Fruit fly (Drosophila melanogaster) whole organism, embryonic: Measurements from ENCODE around the gene CG14647.

ENCODE experiments used
- BtbVII ChIP-seq: fragments of 200-800 bp; sonication (Bioruptor generic); optimal IDR thresholded peaks from 3 replicates; lab custom pipeline; 2017; ENCODE audit warnings: missing biosample characterization, mild to moderate bottlenecking, missing genetic modification characterization
- CG11085 ChIP-seq: fragments of 200-800 bp; sonication (Bioruptor generic); IDR thresholded peaks from 2 replicates; pipeline ENCODE4 v1.3.6; 2022; ENCODE audit warnings: missing biosample characterization, missing genetic modification characterization
- CG1233 ChIP-seq: fragments of 200-800 bp; sonication (Bioruptor generic); optimal IDR thresholded peaks from 4 replicates; lab custom pipeline; 2018; ENCODE audit warnings: missing biosample characterization, mild to moderate bottlenecking, missing genetic modification characterization
- CG14050 ChIP-seq: fragments of 200-800 bp; sonication (Bioruptor generic); IDR thresholded peaks from 3 replicates; pipeline ENCODE4 v1.3.6; 2022; ENCODE audit warnings: missing biosample characterization, missing genetic modification characterization
- CG14860 ChIP-seq: fragments of 200-800 bp; sonication (Bioruptor generic); IDR thresholded peaks from 3 replicates; pipeline ENCODE4 v1.3.6; 2022; ENCODE audit warnings: missing biosample characterization, missing genetic modification characterization; ENCODE audit not compliant: partially characterized antibody
- CG18764 ChIP-seq: fragments of 200-800 bp; sonication (Bioruptor generic); optimal IDR thresholded peaks from 3 replicates; lab custom pipeline; 2016; ENCODE audit warnings: missing biosample characterization, missing genetic modification characterization
- CG31365 ChIP-seq: fragments of 200-800 bp; sonication (Bioruptor generic); optimal IDR thresholded peaks from 2 replicates; lab custom pipeline; 2018; ENCODE audit warnings: missing biosample characterization, mild to moderate bottlenecking, missing genetic modification characterization
- CG31441 ChIP-seq: fragments of 200-800 bp; sonication (Bioruptor generic); IDR thresholded peaks from 2 replicates; pipeline ENCODE4 v1.3.6; 2022; ENCODE audit warnings: missing biosample characterization, missing genetic modification characterization
- CG32767 ChIP-seq: fragments of 200-800 bp; sonication (Bioruptor generic); IDR thresholded peaks from 2 replicates; pipeline ENCODE4 v1.3.6; 2022; ENCODE audit warnings: missing biosample characterization, missing genetic modification characterization
- CG34376 ChIP-seq: fragments of 200-800 bp; sonication (Bioruptor generic); optimal IDR thresholded peaks from 2 replicates; lab custom pipeline; 2018; ENCODE audit warnings: missing biosample characterization, mild to moderate bottlenecking, missing genetic modification characterization
- CG34422 ChIP-seq: fragments of 200-800 bp; sonication (Bioruptor generic); IDR thresholded peaks from 3 replicates; pipeline ENCODE4 v1.3.6; 2022; ENCODE audit warnings: missing biosample characterization, missing genetic modification characterization
- CG3847 ChIP-seq: fragments of 200-800 bp; sonication (Bioruptor generic); IDR thresholded peaks from 2 replicates; pipeline ENCODE4 v1.3.6; 2022; ENCODE audit warnings: missing biosample characterization, missing genetic modification characterization
- CG4282 ChIP-seq: fragments of 200-800 bp; sonication (Bioruptor generic); optimal IDR thresholded peaks from 2 replicates; lab custom pipeline; 2016; ENCODE audit warnings: missing biosample characterization, missing genetic modification characterization
- CG4404 ChIP-seq: fragments of 200-800 bp; sonication (Bioruptor generic); IDR thresholded peaks from 2 replicates; pipeline ENCODE4 v1.3.6; 2022; ENCODE audit warnings: missing biosample characterization, missing genetic modification characterization
- CG8359 ChIP-seq: fragments of 200-800 bp; sonication (Bioruptor generic); optimal IDR thresholded peaks from 2 replicates; lab custom pipeline; 2017; ENCODE audit warnings: missing biosample characterization, mild to moderate bottlenecking, missing genetic modification characterization, borderline replicate concordance
- CG9215 ChIP-seq: fragments of 200-800 bp; sonication (Bioruptor generic); IDR thresholded peaks from 2 replicates; pipeline ENCODE4 v1.3.6; 2022; ENCODE audit warnings: missing biosample characterization, missing genetic modification characterization
- CG9817 ChIP-seq: fragments of 200-800 bp; sonication (Bioruptor generic); optimal IDR thresholded peaks from 2 replicates; lab custom pipeline; 2018; ENCODE audit warnings: missing biosample characterization, mild to moderate bottlenecking, missing genetic modification characterization, moderate library complexity
- Dll ChIP-seq: fragments of 200-800 bp; sonication (Bioruptor generic); IDR thresholded peaks from 4 replicates; pipeline ENCODE4 v1.3.6; 2022; ENCODE audit warnings: missing biosample characterization, missing genetic modification characterization; ENCODE audit not compliant: partially characterized antibody
- Eip74EF ChIP-seq, 2 experiments: fragments of 200-800 bp in 1 of 2; fragments of >200 bp in 1 of 2; sonication (Bioruptor generic) in 1 of 2; optimal IDR thresholded peaks; 2 replicates each; lab custom pipeline; 2017 to 2019; ENCODE audit warnings: missing biosample characterization in 2 of 2, missing genetic modification characterization in 2 of 2, mild to moderate bottlenecking in 1 of 2, moderate library complexity in 1 of 2
- Elba2 ChIP-seq: fragments of 200-800 bp; sonication (Bioruptor generic); optimal IDR thresholded peaks from 3 replicates; lab custom pipeline; 2016; ENCODE audit warnings: missing biosample characterization, missing genetic modification characterization
- HLHmδ ChIP-seq: fragments of 200-800 bp; sonication (Bioruptor generic); optimal IDR thresholded peaks from 2 replicates; lab custom pipeline; 2018; ENCODE audit warnings: missing biosample characterization, mild to moderate bottlenecking, missing genetic modification characterization, moderate library complexity
- HmgZ ChIP-seq: fragments of 200-800 bp; sonication (Bioruptor generic); optimal IDR thresholded peaks from 2 replicates; lab custom pipeline; 2018; ENCODE audit warnings: missing biosample characterization, mild to moderate bottlenecking, missing genetic modification characterization
- Jarid2 ChIP-seq: fragments of 200-800 bp; sonication (Bioruptor generic); optimal IDR thresholded peaks from 3 replicates; lab custom pipeline; 2017; ENCODE audit warnings: mild to moderate bottlenecking, missing biosample characterization, missing genetic modification reagents, missing genetic modification characterization
- Poxn ChIP-seq: fragments of 200-800 bp; sonication (Bioruptor generic); IDR thresholded peaks from 2 replicates; pipeline ENCODE4 v1.3.6; 2022; ENCODE audit warnings: missing biosample characterization, missing genetic modification characterization
- Sry-β ChIP-seq: fragments of 200-800 bp; sonication (Bioruptor generic); optimal IDR thresholded peaks from 2 replicates; lab custom pipeline; 2018; ENCODE audit warnings: missing biosample characterization, mild to moderate bottlenecking, missing genetic modification characterization, moderate library complexity
- Stat92E ChIP-seq, 3 experiments: fragments of >200 bp in 2 of 3; fragments of 200-800 bp in 1 of 3; sonication (Bioruptor generic) in 1 of 3; optimal IDR thresholded peaks; 2 replicates each; lab custom pipeline; 2017 to 2019; ENCODE audit warnings: missing biosample characterization in 3 of 3, missing genetic modification characterization in 3 of 3, mild to moderate bottlenecking in 1 of 3, moderate library complexity in 1 of 3
- TFAM ChIP-seq: fragments of 200-800 bp; sonication (Bioruptor generic); optimal IDR thresholded peaks from 2 replicates; lab custom pipeline; 2017; ENCODE audit warnings: missing biosample characterization, missing genetic modification characterization, inconsistent platforms
- abd-A ChIP-seq: fragments of 200-800 bp; sonication (Bioruptor generic); optimal IDR thresholded peaks from 3 replicates; lab custom pipeline; 2019; ENCODE audit warnings: missing biosample characterization, mild to moderate bottlenecking, missing genetic modification characterization, moderate library complexity
- az2 ChIP-seq: fragments of 200-800 bp; sonication (Bioruptor generic); optimal IDR thresholded peaks from 3 replicates; lab custom pipeline; 2016; ENCODE audit warnings: missing biosample characterization, missing genetic modification characterization
- bab2 ChIP-seq: fragments of 200-800 bp; sonication (Bioruptor generic); optimal IDR thresholded peaks from 2 replicates; lab custom pipeline; 2016; ENCODE audit warnings: missing biosample characterization, missing genetic modification characterization
- bbx ChIP-seq: fragments of 200-800 bp; sonication (Bioruptor generic); IDR thresholded peaks from 2 replicates; pipeline ENCODE4 v1.3.6; 2022; ENCODE audit warnings: missing biosample characterization, missing genetic modification characterization; ENCODE audit not compliant: partially characterized antibody
- caup ChIP-seq: fragments of 200-800 bp; sonication (Bioruptor generic); optimal IDR thresholded peaks from 3 replicates; lab custom pipeline; 2017; ENCODE audit warnings: missing biosample characterization, mild to moderate bottlenecking, missing genetic modification characterization, moderate library complexity; ENCODE audit not compliant: severe bottlenecking
- chn ChIP-seq: fragments of 200-800 bp; sonication (Bioruptor generic); optimal IDR thresholded peaks from 2 replicates; lab custom pipeline; 2016; ENCODE audit warnings: missing biosample characterization, missing genetic modification characterization
- dm ChIP-seq: fragments of 200-800 bp; sonication (Bioruptor generic); optimal IDR thresholded peaks from 3 replicates; lab custom pipeline; 2016; ENCODE audit warnings: missing biosample characterization, missing genetic modification characterization
- fru ChIP-seq: fragments of >200 bp; optimal IDR thresholded peaks from 2 replicates; lab custom pipeline; 2017
- gsb ChIP-seq: fragments of 200-800 bp; sonication (Bioruptor generic); IDR thresholded peaks from 2 replicates; pipeline ENCODE4 v1.3.6; 2022; ENCODE audit warnings: missing biosample characterization, missing genetic modification characterization
- hb ChIP-seq: fragments of 200-800 bp; sonication (Bioruptor generic); IDR thresholded peaks from 3 replicates; pipeline ENCODE4 v1.3.6; 2022; ENCODE audit warnings: missing biosample characterization, missing genetic modification characterization; ENCODE audit not compliant: partially characterized antibody
- jing ChIP-seq: fragments of 200-800 bp; sonication (Bioruptor generic); optimal IDR thresholded peaks from 2 replicates; lab custom pipeline; 2018; ENCODE audit warnings: missing biosample characterization, mild to moderate bottlenecking, missing genetic modification characterization
- lov ChIP-seq, 2 experiments: fragments of 200-800 bp in 1 of 2; fragments of >200 bp in 1 of 2; sonication (Bioruptor generic) in 1 of 2; IDR thresholded peaks in 1 of 2; optimal IDR thresholded peaks in 1 of 2; 2 replicates in 1 of 2; 3 replicates in 1 of 2; pipeline versions ENCODE4 v1.3.6 to Lab custom; 2017 to 2022; ENCODE audit warnings: missing biosample characterization in 1 of 2, missing genetic modification characterization in 1 of 2
- nmo ChIP-seq: fragments of 200-800 bp; sonication (Bioruptor generic); optimal IDR thresholded peaks from 2 replicates; lab custom pipeline; 2018; ENCODE audit warnings: missing biosample characterization, mild to moderate bottlenecking, missing genetic modification characterization, moderate library complexity
- nom ChIP-seq: fragments of 200-800 bp; sonication (Bioruptor generic); optimal IDR thresholded peaks from 2 replicates; lab custom pipeline; 2017; ENCODE audit warnings: missing biosample characterization, missing genetic modification characterization, mild to moderate bottlenecking, moderate library complexity, missing genetic modification reagents
- prd ChIP-seq, 3 experiments: fragments of >200 bp in 2 of 3; fragments of 200-800 bp in 1 of 3; sonication (Bioruptor generic) in 1 of 3; optimal IDR thresholded peaks in 2 of 3; IDR thresholded peaks in 1 of 3; 2 replicates in 2 of 3; 3 replicates in 1 of 3; pipeline versions ENCODE4 v1.3.6 to Lab custom; 2017 to 2022; ENCODE audit warnings: missing biosample characterization in 1 of 3, missing genetic modification characterization in 1 of 3
- psq ChIP-seq: fragments of 200-800 bp; sonication (Bioruptor generic); optimal IDR thresholded peaks from 2 replicates; lab custom pipeline; 2017; ENCODE audit warnings: missing biosample characterization, missing genetic modification characterization
- slp2 ChIP-seq: fragments of 200-800 bp; sonication (Bioruptor generic); optimal IDR thresholded peaks from 2 replicates; lab custom pipeline; 2016; ENCODE audit warnings: missing biosample characterization, missing genetic modification characterization
- sr ChIP-seq: fragments of 200-800 bp; sonication (Bioruptor generic); IDR thresholded peaks from 3 replicates; pipeline ENCODE4 v1.3.6; 2022; ENCODE audit warnings: missing biosample characterization, missing genetic modification characterization
- twi ChIP-seq: fragments of 200-800 bp; optimal IDR thresholded peaks from 2 replicates; lab custom pipeline; 2019; ENCODE audit warnings: missing biosample characterization, mild to moderate bottlenecking, missing genetic modification characterization, moderate library complexity
- zf30C ChIP-seq: fragments of 200-800 bp; sonication (Bioruptor generic); optimal IDR thresholded peaks from 3 replicates; lab custom pipeline; 2018; ENCODE audit warnings: missing biosample characterization, mild to moderate bottlenecking, missing genetic modification characterization

CG14647 gene

dm6 chr3R:4402884-4403705, 2.8 kb downstream of the CG14647 start, which contains the start of gene lost (continued):
- TF ChIP-seq Sry-β (peak; percentile 84), CG4404 (GFP tag; lab: Robert Waterston, UW) (no peak), CG1233 (peak; percentile 26), chn (GFP tag; lab: Kevin White, UChicago) (no peak), Poxn (GFP tag; lab: Robert Waterston, UW) (no peak), zf30C (GFP tag; lab: Kevin White, UChicago) (no peak), BtbVII (no peak), prd (optimal IDR thresholded peaks at IDR 0.05; lab: Kevin White, UChicago) (no peak), prd (GFP tag; IDR thresholded peaks at IDR 0.05; lab: Robert Waterston, UW) (no peak), CG14050 (GFP tag; lab: Robert Waterston, UW) (no peak), Elba2 (no peak), CG32767 (no peak), CG31365 (no peak), Stat92E (GFP tag; optimal IDR thresholded peaks at IDR 0.05; lab: Kevin White, UChicago) (no peak), nom (GFP tag; lab: Kevin White, UChicago) (peak; percentile 24), fru (lab: Kevin White, UChicago) (no peak), Eip74EF (GFP tag; optimal IDR thresholded peaks at IDR 0.05; lab: Kevin White, UChicago) (no peak), twi (tag; lab: Kevin White, UChicago) (no peak), TFAM (GFP tag; lab: Kevin White, UChicago) (no peak), Dll (peak; percentile 97), az2 (GFP tag; lab: Kevin White, UChicago) (no peak), CG8359 (GFP tag; lab: Kevin White, UChicago) (no peak), slp2 (GFP tag; lab: Kevin White, UChicago) (no peak), jing (GFP tag; lab: Kevin White, UChicago) (no peak), gsb (GFP tag; lab: Robert Waterston, UW) (no peak), caup (GFP tag; lab: Kevin White, UChicago) (peak; percentile 44), abd-A (tag; lab: Kevin White, UChicago) (no peak), CG18764 (GFP tag; lab: Kevin White, UChicago) (no peak), dm (GFP tag; lab: Kevin White, UChicago) (peak; percentile 85), CG31441 (GFP tag; lab: Robert Waterston, UW) (peak; percentile 34; the same call in 1 of the 2 replicates), bbx (GFP tag; lab: Robert Waterston, UW) (peak; percentile 99), CG4282 (GFP tag; lab: Kevin White, UChicago) (no peak), CG3847 (GFP tag; lab: Robert Waterston, UW) (peak; percentile 27; the same call in 1 of the 2 replicates), HmgZ (tag; lab: Kevin White, UChicago) (peak; percentile 70), CG14860 (GFP tag; lab: Robert Waterston, UW) (peak; percentile 98), CG34376 (GFP tag; lab: Kevin White, UChicago) (peak; percentile 34), HLHmδ (GFP tag; lab: Kevin White, UChicago) (peak; percentile 3), lov (optimal IDR thresholded peaks at IDR 0.05; lab: Kevin White, UChicago) (no peak), lov (GFP tag; IDR thresholded peaks at IDR 0.05; lab: Robert Waterston, UW) (no peak), CG34422 (GFP tag; lab: Robert Waterston, UW) (peak; percentile 52; the same call in 2 of the 3 replicates), nmo (GFP tag; lab: Kevin White, UChicago) (peak; percentile 51), Jarid2 (GFP tag; lab: Kevin White, UChicago) (no peak), bab2 (peak; percentile 0), CG9215 (no peak), CG9817 (tag; lab: Kevin White, UChicago) (peak; percentile 2), sr (GFP tag; lab: Robert Waterston, UW) (0 out of 3 replicates have a peak, but pooled peaks have one; percentile 8), psq (GFP tag; lab: Kevin White, UChicago) (no peak), CG11085 (GFP tag; lab: Robert Waterston, UW) (0 out of 2 replicates have a peak, but pooled peaks have one; percentile 24), hb (GFP tag; lab: Robert Waterston, UW) (peak; percentile 98)
